Fruit fly (Drosophila melanogaster) whole organism, adult: ENCODE data around the gene CG45067.

ENCODE experiments used
- CG11617 ChIP-seq: fragments of 200-800 bp; sonication (Bioruptor generic); optimal IDR thresholded peaks from 2 replicates; lab custom pipeline; 2017; ENCODE audit warnings: mild to moderate bottlenecking, missing biosample characterization, missing genetic modification reagents, missing genetic modification characterization
- Hr96 ChIP-seq: fragments of 200-800 bp; sonication (Bioruptor generic); optimal IDR thresholded peaks from 2 replicates; lab custom pipeline; 2016; ENCODE audit warnings: missing biosample characterization, missing genetic modification characterization
- Mnt ChIP-seq: fragments of 200-800 bp; sonication (Bioruptor generic); optimal IDR thresholded peaks from 2 replicates; lab custom pipeline; 2016; ENCODE audit warnings: missing biosample characterization, mild to moderate bottlenecking, missing genetic modification characterization
- tj ChIP-seq: fragments of 200-800 bp; sonication (Bioruptor generic); optimal IDR thresholded peaks from 3 replicates; lab custom pipeline; 2017; ENCODE audit warnings: missing biosample characterization, mild to moderate bottlenecking, missing genetic modification characterization, moderate library complexity

dm6 chr3L:3080084-3080994, 33.9 kb downstream of the CG45067 start:
- TF ChIP-seq Hr96 (GFP tag; lab: Kevin White, UChicago) (no peak), CG11617 (no peak), Mnt (GFP tag; lab: Kevin White, UChicago) (peak; percentile 49), tj (GFP tag; lab: Kevin White, UChicago) (no peak)
